Worm (Caenorhabditis elegans): ENCODE data around the gene F09B9.4.

DNA sequence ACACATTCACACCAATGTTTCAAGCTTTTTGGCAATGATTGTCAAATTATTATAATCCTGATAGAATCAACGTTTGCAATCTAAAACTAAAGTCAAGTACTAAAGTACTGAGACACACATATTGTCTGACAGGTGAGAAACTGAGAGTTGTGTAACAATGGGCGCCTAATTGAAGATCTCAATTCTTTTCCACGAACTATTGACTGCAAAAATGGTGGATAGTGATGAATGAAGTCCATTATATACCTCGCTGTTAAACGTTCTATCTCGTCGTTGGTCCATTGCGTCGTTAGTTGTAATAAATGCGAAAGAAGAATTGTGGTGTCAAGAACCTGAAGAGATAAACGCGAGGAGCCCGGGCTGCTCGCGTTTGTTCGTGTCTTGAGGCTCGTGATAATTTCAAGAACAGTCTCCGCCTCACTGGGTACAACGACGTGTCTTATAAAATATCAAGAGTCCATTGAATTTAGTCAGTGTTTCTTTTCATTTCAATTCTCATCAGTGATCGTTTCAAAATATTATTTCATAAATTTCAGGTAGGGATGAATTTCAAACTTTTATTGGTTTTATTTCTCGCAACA is at the start of gene F09B9.4:
- TF ChIP-seq cog-1 (tag; optimal IDR thresholded peaks at IDR 0.05) (no peak), flt-1 (GFP tag; IDR thresholded peaks at IDR 0.05) (no peak), ref-1 (GFP tag; conservative IDR thresholded peaks at IDR 0.05) (no peak), ztf-29 (GFP tag; IDR thresholded peaks at IDR 0.05) (no peak), tab-1 (GFP tag; IDR thresholded peaks at IDR 0.05) (no peak), klf-2 (GFP tag; conservative IDR thresholded peaks at IDR 0.05) (no peak)
